Fruit fly (Drosophila melanogaster) whole organism, pupa: ENCODE data around the gene CG14229.

Experiments used
- CG10348 ChIP-seq: fragments of 200-800 bp; sonication (Bioruptor generic); IDR thresholded peaks from 2 replicates; pipeline ENCODE4 v1.3.6; 2022; ENCODE audit warnings: missing biosample characterization, missing genetic modification characterization
- CG12605 ChIP-seq: fragments of 200-800 bp; sonication (Bioruptor generic); IDR thresholded peaks from 2 replicates; pipeline ENCODE4 v1.3.6; 2022; ENCODE audit warnings: missing biosample characterization, missing genetic modification characterization
- CG13204 ChIP-seq: fragments of 200-800 bp; sonication (Bioruptor generic); optimal IDR thresholded peaks from 2 replicates; lab custom pipeline; 2018; ENCODE audit warnings: missing biosample characterization, mild to moderate bottlenecking, missing genetic modification characterization, moderate library complexity
- CG14655 ChIP-seq: fragments of 200-800 bp; sonication (Bioruptor generic); optimal IDR thresholded peaks from 3 replicates; lab custom pipeline; 2017; ENCODE audit warnings: mild to moderate bottlenecking, missing biosample characterization, missing genetic modification reagents, missing genetic modification characterization
- CG15710 ChIP-seq: fragments of 200-800 bp; sonication (Bioruptor generic); optimal IDR thresholded peaks from 2 replicates; lab custom pipeline; 2018; ENCODE audit warnings: missing biosample characterization, mild to moderate bottlenecking, missing genetic modification characterization, moderate library complexity
- CG17806 ChIP-seq: fragments of 200-800 bp; sonication (Bioruptor generic); optimal IDR thresholded peaks from 2 replicates; lab custom pipeline; 2018; ENCODE audit warnings: missing biosample characterization, mild to moderate bottlenecking, missing genetic modification characterization, moderate library complexity
- CG32121 ChIP-seq: fragments of 200-800 bp; sonication (Bioruptor generic); IDR thresholded peaks from 2 replicates; pipeline ENCODE4 v1.3.6; 2022; ENCODE audit warnings: missing biosample characterization, missing genetic modification characterization
- CG34367 ChIP-seq: fragments of 200-800 bp; sonication (Bioruptor generic); optimal IDR thresholded peaks from 2 replicates; lab custom pipeline; 2018; ENCODE audit warnings: missing biosample characterization, mild to moderate bottlenecking, missing genetic modification characterization
- CG4496 ChIP-seq: fragments of 200-800 bp; sonication (Bioruptor generic); IDR thresholded peaks from 3 replicates; pipeline ENCODE4 v1.3.6; 2022; ENCODE audit warnings: missing biosample characterization, missing genetic modification characterization
- CG8159 ChIP-seq: fragments of 200-800 bp; sonication (Bioruptor generic); optimal IDR thresholded peaks from 3 replicates; lab custom pipeline; 2018; ENCODE audit warnings: missing biosample characterization, mild to moderate bottlenecking, missing genetic modification characterization, moderate library complexity
- CG8301 ChIP-seq: fragments of 200-800 bp; sonication (Bioruptor generic); optimal IDR thresholded peaks from 2 replicates; lab custom pipeline; 2018; ENCODE audit warnings: missing biosample characterization, mild to moderate bottlenecking, missing genetic modification characterization
- CG9948 ChIP-seq: fragments of 200-800 bp; sonication (Bioruptor generic); optimal IDR thresholded peaks from 2 replicates; lab custom pipeline; 2018; ENCODE audit warnings: missing biosample characterization, mild to moderate bottlenecking, missing genetic modification characterization, moderate library complexity
- D1 ChIP-seq: fragments of 200-800 bp; sonication (Bioruptor generic); optimal IDR thresholded peaks from 2 replicates; lab custom pipeline; 2018; ENCODE audit warnings: missing biosample characterization, mild to moderate bottlenecking, missing genetic modification characterization, moderate library complexity
- EcR ChIP-seq: fragments of 200-800 bp; sonication (Bioruptor generic); optimal IDR thresholded peaks from 3 replicates; lab custom pipeline; 2019; ENCODE audit warnings: missing biosample characterization, missing genetic modification characterization, mild to moderate bottlenecking, moderate library complexity, missing genetic modification reagents
- Ets98B ChIP-seq: fragments of 200-800 bp; sonication (Bioruptor generic); IDR thresholded peaks from 2 replicates; pipeline ENCODE4 v1.3.6; 2022; ENCODE audit warnings: missing biosample characterization, missing genetic modification characterization
- Pif1A ChIP-seq: fragments of 200-800 bp; sonication (Bioruptor generic); optimal IDR thresholded peaks from 3 replicates; lab custom pipeline; 2016; ENCODE audit warnings: missing biosample characterization, missing genetic modification characterization
- Pif1B ChIP-seq: fragments of 200-800 bp; sonication (Bioruptor generic); optimal IDR thresholded peaks from 3 replicates; lab custom pipeline; 2016; ENCODE audit warnings: missing biosample characterization, missing genetic modification characterization
- Snoo ChIP-seq: fragments of 200-800 bp; sonication (Bioruptor generic); optimal IDR thresholded peaks from 3 replicates; lab custom pipeline; 2017; ENCODE audit warnings: missing biosample characterization, mild to moderate bottlenecking, missing genetic modification characterization, inconsistent platforms
- fd96Ca ChIP-seq: fragments of 200-800 bp; sonication (Bioruptor generic); IDR thresholded peaks from 3 replicates; pipeline ENCODE4 v1.3.6; 2022; ENCODE audit warnings: missing biosample characterization, missing genetic modification characterization
- gl ChIP-seq: fragments of 200-800 bp; sonication (Bioruptor generic); optimal IDR thresholded peaks from 2 replicates; lab custom pipeline; 2018; ENCODE audit warnings: missing biosample characterization, mild to moderate bottlenecking, missing genetic modification characterization
- rn ChIP-seq: fragments of 200-800 bp; sonication (Bioruptor generic); IDR thresholded peaks from 2 replicates; pipeline ENCODE4 v1.3.6; 2022; ENCODE audit warnings: missing biosample characterization, missing genetic modification characterization

The CG14229 gene

dm6 chrX:19667444-19668104 lies 27.5 kb downstream of the CG14229 start:
- TF ChIP-seq CG13204 (GFP tag; lab: Kevin White, UChicago), result no peak
- no peak for TF ChIP-seq CG4496 (GFP tag; lab: Robert Waterston, UW)
- no peak for TF ChIP-seq CG14655
- TF ChIP-seq Ets98B (GFP tag; lab: Robert Waterston, UW), result no peak
- TF ChIP-seq CG8301 (tag; lab: Kevin White, UChicago), result no peak
- TF ChIP-seq D1, result no peak
- TF ChIP-seq CG8159 (tag; lab: Kevin White, UChicago), result no peak
- no peak for TF ChIP-seq EcR (GFP tag; lab: Kevin White, UChicago)
- no peak for TF ChIP-seq CG10348
- TF ChIP-seq, all 21 proteins: peak for 0

dm6 chrX:19666991-19667409 lies 28.1 kb downstream of the CG14229 start, which contains the start of gene Zw:
Gene Zw (plus strand): TSS chrX:19667252.
- TF ChIP-seq Snoo, result peak; percentile 40
- TF ChIP-seq Pif1B (GFP tag; lab: Kevin White, UChicago), result peak; percentile 14
- peak; percentile 67 for TF ChIP-seq Pif1A (GFP tag; lab: Kevin White, UChicago)
- peak; percentile 36 for TF ChIP-seq CG15710 (tag; lab: Kevin White, UChicago)
- peak; percentile 72 for TF ChIP-seq Ets98B (GFP tag; lab: Robert Waterston, UW)
- peak; percentile 36 for TF ChIP-seq CG8301 (tag; lab: Kevin White, UChicago)
- TF ChIP-seq rn (GFP tag; lab: Robert Waterston, UW), result 0 out of 2 replicates have a peak, but pooled peaks have one; percentile 34
- peak; percentile 28 for TF ChIP-seq EcR (GFP tag; lab: Kevin White, UChicago)
- no peak for TF ChIP-seq CG10348
- peak; percentile 74 for TF ChIP-seq fd96Ca (GFP tag; lab: Robert Waterston, UW)
- TF ChIP-seq CG8159 (tag; lab: Kevin White, UChicago), result peak; percentile 45
- TF ChIP-seq gl (tag; lab: Kevin White, UChicago), result no peak
- TF ChIP-seq CG9948 (tag; lab: Kevin White, UChicago), result peak; percentile 26
- TF ChIP-seq CG12605 (GFP tag; lab: Robert Waterston, UW), result no peak
- TF ChIP-seq CG13204 (GFP tag; lab: Kevin White, UChicago), result peak; percentile 95
- peak; percentile 29 for TF ChIP-seq CG34367 (tag; lab: Kevin White, UChicago)
- TF ChIP-seq CG32121 (GFP tag; lab: Robert Waterston, UW), result peak; percentile 25; the same call in 1 of the 2 replicates
- TF ChIP-seq CG17806, result peak; percentile 38
- TF ChIP-seq D1, result no peak
- peak; percentile 52 for TF ChIP-seq CG14655
- TF ChIP-seq CG4496 (GFP tag; lab: Robert Waterston, UW), result peak; percentile 75

- TF ChIP-seq CG8301 (tag; lab: Kevin White, UChicago) (peak; percentile 11), CG17806 (no peak), Pif1B (GFP tag; lab: Kevin White, UChicago) (peak; percentile 6), CG4496 (GFP tag; lab: Robert Waterston, UW) (peak; percentile 72), Ets98B (GFP tag; lab: Robert Waterston, UW) (peak; percentile 61; the same call in 1 of the 2 replicates), Snoo (peak; percentile 43), CG14655 (peak; percentile 36), CG34367 (tag; lab: Kevin White, UChicago) (no peak), rn (GFP tag; lab: Robert Waterston, UW) (0 out of 2 replicates have a peak, but pooled peaks have one; percentile 27), CG13204 (GFP tag; lab: Kevin White, UChicago) (peak; percentile 77), D1 (no peak), CG32121 (GFP tag; lab: Robert Waterston, UW) (peak; percentile 48; the same call in 1 of the 2 replicates), CG9948 (tag; lab: Kevin White, UChicago) (no peak), CG10348 (no peak), CG12605 (GFP tag; lab: Robert Waterston, UW) (peak; percentile 50), EcR (GFP tag; lab: Kevin White, UChicago) (peak; percentile 46), Pif1A (GFP tag; lab: Kevin White, UChicago) (no peak), gl (tag; lab: Kevin White, UChicago) (no peak), fd96Ca (GFP tag; lab: Robert Waterston, UW) (peak; percentile 74), CG8159 (tag; lab: Kevin White, UChicago) (peak; percentile 32), CG15710 (tag; lab: Kevin White, UChicago) (peak; percentile 15)
Observed at dm6 chrX:19665684-19666141, 29.3 kb downstream of the CG14229 start.

dm6 chrX:19663859-19664728 lies 31.0 kb downstream of the CG14229 start, which contains the start of the genes CG14223 and Ssu72:
Gene CG14223 (minus strand): TSS chrX:19663971.
Gene Ssu72 (plus strand): TSS chrX:19664561.
- no peak for TF ChIP-seq CG14655
- TF ChIP-seq CG15710 (tag; lab: Kevin White, UChicago), result no peak
- no peak for TF ChIP-seq CG13204 (GFP tag; lab: Kevin White, UChicago)
- TF ChIP-seq CG34367 (tag; lab: Kevin White, UChicago), result no peak
- no peak for TF ChIP-seq gl (tag; lab: Kevin White, UChicago)
- no peak for TF ChIP-seq EcR (GFP tag; lab: Kevin White, UChicago)
- no peak for TF ChIP-seq CG17806
- TF ChIP-seq CG8159 (tag; lab: Kevin White, UChicago), result no peak
- no peak for TF ChIP-seq Pif1A (GFP tag; lab: Kevin White, UChicago)
- TF ChIP-seq CG9948 (tag; lab: Kevin White, UChicago), result no peak
- TF ChIP-seq Pif1B (GFP tag; lab: Kevin White, UChicago), result no peak
- no peak for TF ChIP-seq Snoo
- no peak for TF ChIP-seq CG8301 (tag; lab: Kevin White, UChicago)
- TF ChIP-seq fd96Ca (GFP tag; lab: Robert Waterston, UW), result no peak
- no peak for TF ChIP-seq CG32121 (GFP tag; lab: Robert Waterston, UW)
